Fruit fly (Drosophila melanogaster): ENCODE measurements around the gene CG11634.
A peak's percentile ranks its signal among the peaks of the same experiment; 100 is the strongest.

DNA sequence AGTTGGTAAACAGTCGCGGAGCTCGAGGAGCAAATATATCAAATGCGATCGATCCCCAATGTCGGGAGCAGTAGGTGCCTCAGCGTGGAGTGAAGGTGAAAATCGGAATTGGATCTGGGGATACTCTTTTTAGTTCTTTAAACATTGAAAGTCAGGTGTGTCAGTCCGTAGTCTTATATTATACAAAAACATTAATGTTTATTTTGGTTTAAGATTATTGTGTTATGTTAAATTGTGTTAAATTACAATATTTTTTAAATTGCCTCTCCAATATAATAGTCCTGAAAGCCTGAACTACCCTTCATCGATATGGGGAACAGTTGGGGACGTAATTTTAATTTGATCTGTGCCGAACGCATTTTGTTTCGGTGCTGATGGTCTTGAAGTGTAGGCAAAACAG lies 36.7 kb upstream of the CG11634 start:
- TF ChIP-seq CG10348 (GFP tag; IDR thresholded peaks at IDR 0.05) (no peak), CG17806 (tag; optimal IDR thresholded peaks at IDR 0.05) (peak; percentile 41), Ets98B (GFP tag; IDR thresholded peaks at IDR 0.05) (no peak), Snoo (tag; optimal IDR thresholded peaks at IDR 0.05) (no peak), Pif1B (GFP tag; optimal IDR thresholded peaks at IDR 0.05) (peak; percentile 31)
